Fruit fly (Drosophila melanogaster) whole organism, wandering third instar larva: Measurements from ENCODE around the gene CREG.
A peak's percentile ranks its signal among the peaks of the same experiment; 100 is the strongest.

Source experiments
- Abd-B ChIP-seq: fragments of >200 bp; optimal IDR thresholded peaks from 2 replicates; lab custom pipeline; 2017; ENCODE audit warnings: missing biosample characterization, missing genetic modification characterization
- CG32264 ChIP-seq: fragments of 200-800 bp; sonication (Bioruptor generic); optimal IDR thresholded peaks from 2 replicates; lab custom pipeline; 2016; ENCODE audit warnings: missing biosample characterization, missing genetic modification characterization
- CG9705 ChIP-seq: fragments of 200-800 bp; sonication (Bioruptor generic); optimal IDR thresholded peaks from 2 replicates; lab custom pipeline; 2018; ENCODE audit warnings: missing biosample characterization, mild to moderate bottlenecking, missing genetic modification characterization
- CrebA ChIP-seq: fragments of 200-800 bp; sonication (Bioruptor generic); optimal IDR thresholded peaks from 2 replicates; lab custom pipeline; 2016; ENCODE audit warnings: missing biosample characterization, mild to moderate bottlenecking, missing genetic modification characterization, borderline replicate concordance
- Dfd ChIP-seq: fragments of >200 bp; optimal IDR thresholded peaks from 2 replicates; lab custom pipeline; 2017; ENCODE audit warnings: missing biosample characterization, missing genetic modification characterization
- Dif ChIP-seq: fragments of 200-275, 200-300 bp; sonication (Bioruptor generic); optimal IDR thresholded peaks from 2 replicates; lab custom pipeline; 2018; ENCODE audit warnings: missing biosample characterization, missing genetic modification characterization; ENCODE audit not compliant: partially characterized antibody
- GATAd ChIP-seq: sonication (Bioruptor generic); optimal IDR thresholded peaks from 2 replicates; lab custom pipeline; 2016; ENCODE audit warnings: missing biosample characterization, missing genetic modification characterization
- HLH106 ChIP-seq: fragments of 200-800 bp; optimal IDR thresholded peaks from 3 replicates; lab custom pipeline; 2019; ENCODE audit warnings: missing biosample characterization, mild to moderate bottlenecking, missing genetic modification characterization, moderate library complexity
- Hnf4 ChIP-seq: fragments of 200-800 bp; sonication (Bioruptor generic); optimal IDR thresholded peaks from 2 replicates; lab custom pipeline; 2016; ENCODE audit warnings: missing biosample characterization, mild to moderate bottlenecking, missing genetic modification characterization
- Hr78 ChIP-seq: fragments of >200 bp; optimal IDR thresholded peaks from 2 replicates; lab custom pipeline; 2017; ENCODE audit warnings: missing biosample characterization, missing genetic modification characterization
- Hr83 ChIP-seq: fragments of 200-300 bp; sonication (Bioruptor generic); optimal IDR thresholded peaks from 2 replicates; lab custom pipeline; 2016; ENCODE audit warnings: missing biosample characterization, mild to moderate bottlenecking, missing genetic modification characterization, moderate library complexity; ENCODE audit not compliant: poor library complexity, severe bottlenecking
- Jra ChIP-seq: sonication (Bioruptor generic); optimal IDR thresholded peaks from 2 replicates; lab custom pipeline; 2016; ENCODE audit warnings: missing biosample characterization, missing genetic modification characterization
- Mio ChIP-seq: sonication (Bioruptor generic); optimal IDR thresholded peaks from 2 replicates; lab custom pipeline; 2016; ENCODE audit warnings: missing biosample characterization, missing genetic modification characterization
- Myc ChIP-seq: fragments of >200 bp; optimal IDR thresholded peaks from 2 replicates; lab custom pipeline; 2017
- N ChIP-seq: fragments of >200 bp; optimal IDR thresholded peaks from 2 replicates; lab custom pipeline; 2018; ENCODE audit warnings: missing biosample characterization, missing external identifiers, missing genetic modification characterization
- OdsH ChIP-seq: fragments of 200-800 bp; sonication (Bioruptor generic); optimal IDR thresholded peaks from 2 replicates; lab custom pipeline; 2016; ENCODE audit warnings: missing biosample characterization, mild to moderate bottlenecking, missing genetic modification characterization
- Rel ChIP-seq, 2 experiments: fragments of 200-800 bp; sonication (Bioruptor generic) in 1 of 2; optimal IDR thresholded peaks; 2 replicates in 1 of 2; 3 replicates in 1 of 2; lab custom pipeline; 2016 to 2019; ENCODE audit warnings: mild to moderate bottlenecking in 2 of 2, missing biosample characterization in 2 of 2, missing genetic modification characterization in 2 of 2, moderate library complexity in 1 of 2
- Sp1 ChIP-seq: fragments of 200-800 bp; sonication (Bioruptor generic); optimal IDR thresholded peaks from 3 replicates; lab custom pipeline; 2019; ENCODE audit warnings: missing biosample characterization, mild to moderate bottlenecking, missing genetic modification characterization, moderate library complexity
- Vsx2 ChIP-seq: fragments of 200-300, 225-300 bp; sonication (Bioruptor generic); optimal IDR thresholded peaks from 2 replicates; lab custom pipeline; 2018; ENCODE audit warnings: missing biosample characterization, missing genetic modification characterization; ENCODE audit not compliant: partially characterized antibody
- br ChIP-seq: fragments of 200-800 bp; sonication (Bioruptor generic); optimal IDR thresholded peaks from 2 replicates; lab custom pipeline; 2016; ENCODE audit warnings: missing biosample characterization, missing genetic modification characterization
- brk ChIP-seq: fragments of 200-800 bp; sonication (Bioruptor generic); optimal IDR thresholded peaks from 2 replicates; lab custom pipeline; 2016; ENCODE audit warnings: missing biosample characterization, mild to moderate bottlenecking, missing genetic modification characterization
- dl ChIP-seq, 2 experiments: fragments of 175-275, 200-275 bp in 1 of 2; fragments of 200-275 bp in 1 of 2; sonication (Bioruptor generic); optimal IDR thresholded peaks; lab custom pipeline; 2018; ENCODE audit warnings: mild to moderate bottlenecking in 2 of 2, missing biosample characterization in 2 of 2, missing genetic modification characterization in 2 of 2, moderate library complexity in 2 of 2; ENCODE audit not compliant: partially characterized antibody in 2 of 2, insufficient read depth in 1 of 2
- dmrt93B ChIP-seq: fragments of 200-800 bp; sonication (Bioruptor generic); optimal IDR thresholded peaks from 2 replicates; lab custom pipeline; 2018; ENCODE audit warnings: missing biosample characterization, mild to moderate bottlenecking, missing genetic modification characterization
- dsf ChIP-seq: sonication (Bioruptor generic); optimal IDR thresholded peaks from 2 replicates; lab custom pipeline; 2016; ENCODE audit warnings: missing biosample characterization, missing genetic modification characterization, borderline replicate concordance
- ey ChIP-seq: fragments of 200-800 bp; sonication (Bioruptor generic); optimal IDR thresholded peaks from 2 replicates; lab custom pipeline; 2016; ENCODE audit warnings: missing biosample characterization, missing genetic modification characterization
- foxo ChIP-seq, 2 experiments: fragments of 200-800 bp; sonication (Bioruptor generic); optimal IDR thresholded peaks; 2 replicates in 1 of 2; 3 replicates in 1 of 2; lab custom pipeline; 2016 to 2017; ENCODE audit warnings: missing biosample characterization in 2 of 2, missing genetic modification characterization in 2 of 2
- fru ChIP-seq: fragments of 200-800 bp; sonication (Bioruptor generic); optimal IDR thresholded peaks from 3 replicates; lab custom pipeline; 2016; ENCODE audit warnings: missing biosample characterization, mild to moderate bottlenecking, missing genetic modification characterization
- h ChIP-seq: fragments of 200-800 bp; sonication (Bioruptor generic); optimal IDR thresholded peaks from 3 replicates; lab custom pipeline; 2016; ENCODE audit warnings: missing biosample characterization, mild to moderate bottlenecking, missing genetic modification characterization
- jim ChIP-seq: fragments of 175-275, 200-325 bp; sonication (Bioruptor generic); optimal IDR thresholded peaks from 2 replicates; lab custom pipeline; 2016; ENCODE audit warnings: missing biosample characterization, mild to moderate bottlenecking, missing genetic modification characterization
- lola ChIP-seq: fragments of >200 bp; optimal IDR thresholded peaks from 2 replicates; lab custom pipeline; 2017; ENCODE audit warnings: missing biosample characterization, missing genetic modification characterization
- pan ChIP-seq: fragments of >200 bp; optimal IDR thresholded peaks from 2 replicates; lab custom pipeline; 2017
- psq ChIP-seq: fragments of 200-800 bp; sonication (Bioruptor generic); optimal IDR thresholded peaks from 3 replicates; lab custom pipeline; 2017; ENCODE audit warnings: missing biosample characterization, mild to moderate bottlenecking, missing genetic modification characterization, moderate library complexity
- rgr ChIP-seq: fragments of 200-800 bp; sonication (Bioruptor generic); optimal IDR thresholded peaks from 3 replicates; lab custom pipeline; 2016; ENCODE audit warnings: missing biosample characterization, mild to moderate bottlenecking, missing genetic modification characterization
- sage ChIP-seq: fragments of 200-800 bp; sonication (Bioruptor generic); optimal IDR thresholded peaks from 2 replicates; lab custom pipeline; 2016; ENCODE audit warnings: missing biosample characterization, mild to moderate bottlenecking, missing genetic modification characterization
- sv ChIP-seq: fragments of 200-800 bp; sonication (Bioruptor generic); optimal IDR thresholded peaks from 3 replicates; lab custom pipeline; 2016; ENCODE audit warnings: missing biosample characterization, missing genetic modification characterization
- tai ChIP-seq: sonication (Bioruptor generic); optimal IDR thresholded peaks from 2 replicates; lab custom pipeline; 2016; ENCODE audit warnings: missing biosample characterization, missing genetic modification characterization
- usp ChIP-seq: fragments of >200 bp; optimal IDR thresholded peaks from 2 replicates; lab custom pipeline; 2017; ENCODE audit warnings: missing biosample characterization, missing genetic modification characterization
- woc ChIP-seq: sonication (Bioruptor generic); optimal IDR thresholded peaks from 2 replicates; lab custom pipeline; 2016; ENCODE audit warnings: missing biosample characterization, mild to moderate bottlenecking, missing genetic modification characterization

Gene CREG

DNA sequence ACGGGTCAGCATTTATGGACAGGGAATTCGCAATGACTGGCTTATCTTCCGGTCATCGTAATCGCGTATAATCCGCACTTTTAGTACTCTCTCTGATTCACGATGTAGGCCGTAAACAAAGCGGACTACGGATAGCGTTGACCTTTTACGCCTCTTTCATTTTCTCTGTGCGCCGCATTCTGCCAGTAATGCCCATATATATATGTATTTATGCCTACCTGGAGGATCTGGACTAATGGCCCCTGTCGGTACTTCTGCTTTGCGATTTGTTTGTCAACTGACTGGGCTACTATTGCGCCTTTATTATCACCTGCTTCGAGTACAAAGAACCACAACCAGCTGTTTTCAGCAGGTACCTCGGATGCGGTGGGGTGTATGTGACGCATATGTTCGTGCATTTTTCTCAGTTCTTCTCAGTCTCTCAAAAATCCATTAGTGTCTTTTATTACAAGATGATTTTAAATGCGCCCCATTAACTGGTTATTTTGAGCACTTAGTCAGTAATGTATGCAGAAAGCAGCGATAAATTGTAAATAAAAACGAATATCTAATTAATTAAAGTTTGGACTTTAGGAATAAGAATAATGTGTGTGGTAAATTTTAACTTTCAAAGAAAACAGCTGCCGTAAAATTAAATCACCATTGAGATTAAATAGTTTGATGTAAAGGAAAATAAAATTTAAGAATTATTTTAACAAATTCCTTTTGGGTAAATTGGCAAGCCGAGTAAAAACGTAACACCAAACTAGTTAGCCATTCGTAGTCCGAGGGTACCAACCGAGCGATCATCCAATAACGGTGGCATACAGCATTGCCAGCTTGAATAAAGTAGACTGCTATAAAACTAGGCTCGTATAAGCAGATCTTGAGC is at the start of gene CREG:
TSS of gene CREG (minus strand) at position 323 of the 871 bp plus-strand sequence.
- TF ChIP-seq CG9705 (GFP tag; lab: Kevin White, UChicago) (no peak), Mio (no peak), ey (peak; percentile 32), Jra (peak; percentile 42), jim (GFP tag; lab: Kevin White, UChicago) (no peak), Sp1 (GFP tag; lab: Kevin White, UChicago) (peak; percentile 34), dl (GFP tag; optimal IDR thresholded peaks at IDR 0.05; lab: Kevin White, UChicago; ENCODE audit: insufficient read depth in 1 of 2, partially characterized antibody in 2 of 2) (no peak), h (GFP tag; lab: Kevin White, UChicago) (no peak), CrebA (no peak), lola (GFP tag; lab: Kevin White, UChicago) (no peak), rgr (GFP tag; lab: Kevin White, UChicago) (peak; percentile 32), pan (lab: Kevin White, UChicago) (peak; percentile 79), HLH106 (peak; percentile 15), brk (GFP tag; lab: Kevin White, UChicago) (no peak), Dfd (peak; percentile 0), psq (peak; percentile 43), Dif (GFP tag; lab: Kevin White, UChicago) (no peak), br (peak; percentile 5), sage (GFP tag; lab: Kevin White, UChicago) (no peak), Hnf4 (GFP tag; lab: Kevin White, UChicago) (no peak), dmrt93B (GFP tag; lab: Kevin White, UChicago) (peak; percentile 37), sv (GFP tag; lab: Kevin White, UChicago) (no peak), foxo (GFP tag; optimal IDR thresholded peaks at IDR 0.05; lab: Kevin White, UChicago) (peak in 1 of 2 experiments; percentile 48), GATAd (GFP tag; lab: Kevin White, UChicago) (no peak), fru (GFP tag; lab: Kevin White, UChicago) (peak; percentile 39), dsf (no peak), Abd-B (GFP tag; lab: Kevin White, UChicago) (no peak), usp (GFP tag; lab: Kevin White, UChicago) (no peak), Hr83 (GFP tag; lab: Kevin White, UChicago) (peak; percentile 66), N (no peak), CG32264 (no peak), Rel (GFP tag; optimal IDR thresholded peaks at IDR 0.05; lab: Kevin White, UChicago) (no peak), Rel (tag; optimal IDR thresholded peaks at IDR 0.05; lab: Kevin White, UChicago) (peak; percentile 34), OdsH (GFP tag; lab: Kevin White, UChicago) (peak; percentile 4), Hr78 (GFP tag; lab: Kevin White, UChicago) (no peak), tai (GFP tag; lab: Kevin White, UChicago) (peak; percentile 19), Vsx2 (GFP tag; lab: Kevin White, UChicago) (no peak), woc (GFP tag; lab: Kevin White, UChicago) (peak; percentile 70), Myc (lab: Kevin White, UChicago) (no peak)

DNA sequence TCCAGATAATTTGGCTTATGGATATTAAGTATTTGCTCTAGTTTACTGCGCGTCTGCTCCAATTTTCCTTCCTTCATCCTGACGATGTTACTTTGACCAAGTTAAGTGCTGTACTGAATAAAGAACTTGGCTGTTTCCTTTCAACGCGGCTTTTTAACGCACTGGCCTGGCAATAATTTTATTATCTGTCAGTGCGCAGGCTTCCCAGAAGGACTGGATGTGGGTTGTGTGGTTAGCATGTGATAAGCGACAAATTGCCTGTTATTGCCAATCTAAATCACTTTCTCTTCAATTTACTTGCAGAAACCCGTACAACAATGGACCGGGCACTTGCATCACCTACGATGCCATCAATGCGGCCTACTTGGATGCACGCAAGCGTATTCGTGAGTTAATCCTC is 46.2 kb upstream of the CREG start, which contains the start of gene CG14331:
TSS of gene CG14331 (minus strand) at position 101 of the 400 bp plus-strand sequence.
- no peak for TF ChIP-seq Vsx2 (GFP tag; lab: Kevin White, UChicago)
- TF ChIP-seq dsf: no peak
